Worm (Caenorhabditis elegans) whole organism, mixed stage, embryonic: Measurements from ENCODE around the gene C49F8.15.

Source experiments
- M03D4.4 ChIP-seq: sonication (generic microtip); optimal IDR thresholded peaks from 2 replicates; lab custom pipeline; 2017; ENCODE audit warnings: mild to moderate bottlenecking, missing genetic modification characterization, missing compliant biosample characterization
- bed-3 ChIP-seq: fragments of 200-800 bp; sonication (Bioruptor generic); optimal IDR thresholded peaks from 3 replicates; lab custom pipeline; 2018; ENCODE audit warnings: mild to moderate bottlenecking, missing genetic modification characterization, moderate library complexity, missing compliant biosample characterization
- blmp-1 ChIP-seq: fragments of 150-350 bp; optimal IDR thresholded peaks from 2 replicates; lab custom pipeline; 2014; ENCODE audit warnings: missing biosample characterization, missing genetic modification characterization
- ceh-43 ChIP-seq: fragments of 200-800 bp; sonication (Bioruptor generic); optimal IDR thresholded peaks from 2 replicates; lab custom pipeline; 2018; ENCODE audit warnings: mild to moderate bottlenecking, missing genetic modification characterization, moderate library complexity, missing compliant biosample characterization
- ceh-83 ChIP-seq: fragments of 200-800 bp; sonication (Bioruptor generic); optimal IDR thresholded peaks from 2 replicates; lab custom pipeline; 2018; ENCODE audit warnings: mild to moderate bottlenecking, missing genetic modification characterization, missing compliant biosample characterization
- ces-1 ChIP-seq: fragments of 150-350 bp; optimal IDR thresholded peaks from 2 replicates; lab custom pipeline; 2014; ENCODE audit warnings: missing biosample characterization, missing genetic modification reagents, missing genetic modification characterization
- cnd-1 ChIP-seq: fragments of 200-800 bp; sonication (Bioruptor generic); optimal IDR thresholded peaks from 2 replicates; lab custom pipeline; 2018; ENCODE audit warnings: mild to moderate bottlenecking, missing genetic modification characterization, missing compliant biosample characterization
- drap-1 ChIP-seq: fragments of 200-800 bp; sonication (Bioruptor generic); optimal IDR thresholded peaks from 3 replicates; lab custom pipeline; 2018; ENCODE audit warnings: mild to moderate bottlenecking, missing genetic modification characterization, missing compliant biosample characterization
- elt-1 ChIP-seq: sonication (generic microtip); optimal IDR thresholded peaks from 2 replicates; lab custom pipeline; 2017; ENCODE audit warnings: missing genetic modification characterization, mild to moderate bottlenecking, missing compliant biosample characterization, antibody characterized with exemption, moderate library complexity, borderline replicate concordance; ENCODE audit not compliant: insufficient read depth
- elt-3 ChIP-seq: fragments of 150-350 bp; optimal IDR thresholded peaks from 2 replicates; lab custom pipeline; 2014; ENCODE audit warnings: missing biosample characterization, missing genetic modification characterization
- flh-1 ChIP-seq: fragments of 200-800 bp; sonication (Bioruptor generic); optimal IDR thresholded peaks from 2 replicates; lab custom pipeline; 2018; ENCODE audit warnings: mild to moderate bottlenecking, missing genetic modification characterization, moderate library complexity, missing compliant biosample characterization
- ham-2 ChIP-seq: fragments of 200-800 bp; sonication (Bioruptor generic); optimal IDR thresholded peaks from 2 replicates; lab custom pipeline; 2018; ENCODE audit warnings: mild to moderate bottlenecking, missing genetic modification characterization, missing compliant biosample characterization
- hlh-1 ChIP-seq: fragments of 150-350 bp; optimal IDR thresholded peaks from 2 replicates; lab custom pipeline; 2014; ENCODE audit warnings: missing biosample characterization, missing genetic modification reagents, missing genetic modification characterization
- lin-13 ChIP-seq: fragments of 150-350 bp; optimal IDR thresholded peaks from 2 replicates; lab custom pipeline; 2014; ENCODE audit warnings: missing biosample characterization, missing genetic modification characterization
- lin-32 ChIP-seq: fragments of 200-800 bp; sonication (Bioruptor generic); optimal IDR thresholded peaks from 2 replicates; lab custom pipeline; 2018; ENCODE audit warnings: mild to moderate bottlenecking, missing genetic modification characterization, missing compliant biosample characterization
- mep-1 ChIP-seq: fragments of 150-350 bp; optimal IDR thresholded peaks from 2 replicates; lab custom pipeline; 2017; ENCODE audit warnings: missing biosample characterization, missing genetic modification reagents, missing genetic modification characterization, inconsistent platforms
- mls-2 ChIP-seq: sonication (generic microtip); optimal IDR thresholded peaks from 2 replicates; lab custom pipeline; 2016; ENCODE audit warnings: mild to moderate bottlenecking, missing genetic modification characterization, moderate library complexity, missing compliant biosample characterization
- nhr-12 ChIP-seq: fragments of 150-350 bp; optimal IDR thresholded peaks from 2 replicates; lab custom pipeline; 2014; ENCODE audit warnings: missing biosample characterization, missing genetic modification characterization
- nhr-2 ChIP-seq: fragments of 150-350 bp; optimal IDR thresholded peaks from 2 replicates; lab custom pipeline; 2014; ENCODE audit warnings: missing biosample characterization, missing genetic modification characterization
- nhr-237 ChIP-seq: fragments of 150-350 bp; optimal IDR thresholded peaks from 2 replicates; lab custom pipeline; 2014; ENCODE audit warnings: missing biosample characterization, missing genetic modification characterization
- nhr-28 ChIP-seq: fragments of 150-350 bp; optimal IDR thresholded peaks from 2 replicates; lab custom pipeline; 2014; ENCODE audit warnings: missing biosample characterization, missing genetic modification characterization
- nhr-76 ChIP-seq: sonication (generic microtip); optimal IDR thresholded peaks from 2 replicates; lab custom pipeline; 2017; ENCODE audit warnings: missing biosample characterization, missing genetic modification characterization
- pha-4 ChIP-seq: fragments of 150-350 bp; optimal IDR thresholded peaks from 2 replicates; lab custom pipeline; 2018; ENCODE audit warnings: missing biosample characterization, missing genetic modification reagents, missing genetic modification characterization
- sem-2 ChIP-seq: fragments of 200-800 bp; sonication (Bioruptor generic); optimal IDR thresholded peaks from 2 replicates; lab custom pipeline; 2018; ENCODE audit warnings: mild to moderate bottlenecking, missing genetic modification characterization, missing compliant biosample characterization
- snpc-4 ChIP-seq: fragments of 150-350 bp; optimal IDR thresholded peaks from 2 replicates; lab custom pipeline; 2014; ENCODE audit warnings: missing biosample characterization, missing genetic modification characterization
- sptf-1 ChIP-seq: sonication (generic microtip); optimal IDR thresholded peaks from 2 replicates; lab custom pipeline; 2017; ENCODE audit warnings: mild to moderate bottlenecking, missing genetic modification characterization, moderate library complexity, missing compliant biosample characterization
- unc-120 ChIP-seq: sonication (generic microtip); optimal IDR thresholded peaks from 2 replicates; lab custom pipeline; 2017; ENCODE audit warnings: missing genetic modification characterization, missing compliant biosample characterization; ENCODE audit not compliant: poor library complexity, severe bottlenecking
- unc-39 ChIP-seq: fragments of 150-350 bp; optimal IDR thresholded peaks from 2 replicates; lab custom pipeline; 2014; ENCODE audit warnings: missing biosample characterization, missing genetic modification characterization
- unc-62 ChIP-seq: fragments of 150-350 bp; optimal IDR thresholded peaks from 2 replicates; lab custom pipeline; 2014; ENCODE audit warnings: missing biosample characterization, missing genetic modification reagents, missing genetic modification characterization
- ztf-11 ChIP-seq: fragments of 150-350 bp; optimal IDR thresholded peaks from 2 replicates; lab custom pipeline; 2014; ENCODE audit warnings: missing biosample characterization, missing genetic modification characterization

Gene C49F8.15

ce11 chrX:13376185-13376584, 13.8 kb upstream of the C49F8.15 start:
- TF ChIP-seq lin-13 (tag; lab: Kevin White, UChicago) (no peak), sem-2 (GFP tag; lab: Kevin White, UChicago) (no peak), unc-120 (tag; lab: Kevin White, UChicago) (no peak), hlh-1 (tag; lab: Kevin White, UChicago) (no peak), cnd-1 (tag; lab: Kevin White, UChicago) (no peak), unc-39 (no peak), elt-1 (tag; lab: Kevin White, UChicago) (no peak), M03D4.4 (tag; lab: Kevin White, UChicago) (no peak)

DNA sequence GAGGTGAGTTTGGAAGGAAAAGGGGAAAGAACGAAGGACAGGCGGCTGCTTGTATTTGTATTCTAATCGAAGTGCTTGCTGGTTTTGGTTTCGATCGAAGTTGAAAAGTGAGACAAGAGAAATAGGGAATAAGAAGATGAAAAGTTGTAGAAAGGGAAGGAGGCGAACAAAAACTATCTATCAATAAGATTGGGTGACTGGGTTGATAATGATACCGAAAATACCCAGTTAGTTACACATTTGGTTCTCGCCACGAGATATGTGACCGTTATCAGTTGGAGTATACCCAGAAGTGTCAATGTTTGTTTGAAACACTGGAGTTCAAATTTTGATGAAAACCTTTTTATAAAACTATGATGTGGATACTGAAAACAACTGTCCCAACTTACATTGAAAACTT, 5.9 kb upstream of the C49F8.15 start:
- TF ChIP-seq ceh-83 (GFP tag; lab: Kevin White, UChicago) = no peak

ce11 chrX:13366955-13367354, 4.6 kb upstream of the C49F8.15 start:
- no peak for TF ChIP-seq unc-62 (GFP tag; lab: Kevin White, UChicago)
- no peak for TF ChIP-seq nhr-2 (tag; lab: Kevin White, UChicago)
- TF ChIP-seq sptf-1 (tag; lab: Kevin White, UChicago) = no peak
- no peak for TF ChIP-seq drap-1 (GFP tag; lab: Kevin White, UChicago)
- TF ChIP-seq unc-39 = no peak
- no peak for TF ChIP-seq ceh-43 (GFP tag; lab: Kevin White, UChicago)
- no peak for TF ChIP-seq nhr-76 (tag; lab: Kevin White, UChicago)
- TF ChIP-seq elt-3 = no peak
- TF ChIP-seq mls-2 = no peak

- TF ChIP-seq nhr-237 = no peak
- TF ChIP-seq cnd-1 (tag; lab: Kevin White, UChicago) = no peak
- TF ChIP-seq nhr-28 (tag; lab: Kevin White, UChicago) = no peak
- TF ChIP-seq nhr-12 = no peak
- TF ChIP-seq ztf-11 (tag; lab: Kevin White, UChicago) = no peak
- TF ChIP-seq flh-1 (GFP tag; lab: Kevin White, UChicago) = no peak
- TF ChIP-seq unc-39 = no peak
These were observed 2.5 kb upstream of the C49F8.15 start, which contains the start of gene C49F8.1 for ce11 chrX:13364897-13365296. C49F8.1 (minus strand) TSS chrX:13364997.

DNA sequence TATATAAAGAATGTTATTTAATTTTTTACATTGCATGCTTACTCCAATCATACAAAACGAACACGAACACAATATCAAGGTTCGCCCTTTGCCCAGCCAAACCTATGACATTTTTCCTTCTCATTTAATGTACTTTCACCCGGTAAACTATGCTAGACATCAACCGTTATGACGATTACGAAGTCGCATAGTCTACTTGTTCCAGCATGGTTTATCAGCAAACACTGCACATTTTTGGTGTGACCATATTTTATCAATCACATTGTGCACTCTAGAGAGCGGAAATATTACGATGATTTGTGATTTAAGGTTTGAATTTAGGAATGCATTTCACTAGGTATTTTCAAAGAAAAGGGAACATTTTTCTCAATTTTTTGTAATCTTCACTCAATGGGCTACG, 1.8 kb downstream of the C49F8.15 start:
- TF ChIP-seq mep-1 (tag; lab: Kevin White, UChicago) (no peak), mls-2 (no peak), pha-4 (no peak), lin-32 (GFP tag; lab: Kevin White, UChicago) (no peak), ham-2 (no peak), ces-1 (GFP tag; lab: Kevin White, UChicago) (no peak), bed-3 (no peak)

DNA sequence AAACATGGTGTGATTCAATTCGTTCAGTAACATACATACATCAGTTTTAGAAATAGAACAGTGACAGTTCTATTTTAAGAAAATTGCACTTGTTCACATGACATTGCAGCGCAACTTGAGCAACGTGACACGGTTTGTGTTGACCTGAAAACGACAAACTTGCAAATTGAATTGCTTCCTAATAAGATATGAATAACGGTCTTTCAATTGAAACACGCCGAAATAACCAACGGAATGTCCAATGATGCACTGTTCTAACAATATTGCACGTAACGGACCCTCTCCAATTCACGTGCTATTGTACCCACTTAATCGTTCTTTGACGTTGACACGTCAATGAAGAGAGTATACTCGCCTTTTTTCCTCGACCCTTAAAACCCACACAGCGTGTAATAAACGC, 2.6 kb downstream of the C49F8.15 start:
- peak; percentile 17 for TF ChIP-seq nhr-2 (tag; lab: Kevin White, UChicago)
- no peak for TF ChIP-seq lin-32 (GFP tag; lab: Kevin White, UChicago)

- TF ChIP-seq blmp-1 (tag; lab: Kevin White, UChicago) (peak; percentile 3), flh-1 (GFP tag; lab: Kevin White, UChicago) (no peak), ham-2 (peak; percentile 14), sptf-1 (tag; lab: Kevin White, UChicago) (no peak), snpc-4 (tag; lab: Kevin White, UChicago) (no peak), unc-62 (GFP tag; lab: Kevin White, UChicago) (no peak)
These were observed 3.8 kb downstream of the C49F8.15 start for ce11 chrX:13358573-13358972.
